Fruit fly (Drosophila melanogaster): ENCODE measurements around the gene CG15914.

- TF ChIP-seq CTCF (optimal IDR thresholded peaks at IDR 0.05), result peak; percentile 3 to 25
- no peak for TF ChIP-seq CG8478 (optimal IDR thresholded peaks at IDR 0.05)
Observed at dm6 chrX:15857601-15858284, 4.5 kb downstream of the CG15914 start, which contains the start of the genes CG46440 and Myb.

All from S2 (cell line).